Fruit fly (Drosophila melanogaster) whole organism, prepupa: Measurements from ENCODE around the gene CG5062.

ENCODE experiments used
- CG11762 ChIP-seq: fragments of 200-800 bp; sonication (Bioruptor generic); optimal IDR thresholded peaks from 3 replicates; lab custom pipeline; 2016; ENCODE audit warnings: missing biosample characterization, missing genetic modification characterization; ENCODE audit not compliant: insufficient read depth
- CG6792 ChIP-seq: fragments of 200-800 bp; sonication (Bioruptor generic); optimal IDR thresholded peaks from 3 replicates; lab custom pipeline; 2016; ENCODE audit warnings: missing biosample characterization, missing genetic modification characterization
- Met ChIP-seq: fragments of 200-800 bp; sonication (Bioruptor generic); optimal IDR thresholded peaks from 3 replicates; lab custom pipeline; 2016; ENCODE audit warnings: missing biosample characterization, missing genetic modification characterization
- fkh ChIP-seq: fragments of 200-800 bp; sonication (Bioruptor generic); optimal IDR thresholded peaks from 3 replicates; lab custom pipeline; 2017; ENCODE audit warnings: missing biosample characterization, mild to moderate bottlenecking, missing genetic modification characterization, moderate library complexity

- no peak for TF ChIP-seq CG6792 (GFP tag; lab: Kevin White, UChicago)
- TF ChIP-seq Met (GFP tag; lab: Kevin White, UChicago): no peak
- no peak for TF ChIP-seq fkh (GFP tag; lab: Kevin White, UChicago)
- no peak for TF ChIP-seq CG11762
Measured at dm6 chrX:5152888-5153287, 29.3 kb downstream of the CG5062 start.
